Worm (Caenorhabditis elegans): ENCODE data around the gene sri-66.

DNA sequence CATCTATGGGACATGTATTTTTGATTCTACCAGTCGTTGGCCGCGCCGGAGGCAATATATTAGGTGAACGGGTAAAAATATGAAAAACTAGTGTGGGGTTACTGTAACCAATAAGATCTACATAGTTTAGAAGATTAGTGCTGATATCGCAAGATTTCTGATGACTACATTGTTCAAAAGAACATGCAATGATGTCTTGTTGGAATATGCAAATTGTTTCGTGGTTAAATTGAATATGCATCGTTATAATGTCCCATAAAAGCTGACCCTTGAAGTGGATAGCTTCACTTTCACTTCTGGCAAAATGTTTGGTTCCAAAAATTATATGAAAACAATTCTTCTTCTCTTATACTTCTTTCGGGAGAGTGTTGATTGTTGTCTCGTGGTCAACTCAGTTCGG is 15.6 kb upstream of the sri-66 start, which contains the start of gene F28B1.2:
- TF ChIP-seq lsy-2 (tag; optimal IDR thresholded peaks at IDR 0.05) (no peak), alr-1 (tag; optimal IDR thresholded peaks at IDR 0.05) (no peak), dmd-4 (tag; optimal IDR thresholded peaks at IDR 0.05) (no peak), ceh-16 (tag; optimal IDR thresholded peaks at IDR 0.05) (no peak), sma-9 (GFP tag; optimal IDR thresholded peaks at IDR 0.05) (no peak), sma-9 (tag; optimal IDR thresholded peaks at IDR 0.05) (no peak), ztf-11 (tag; optimal IDR thresholded peaks at IDR 0.05) (no peak), ztf-4 (tag; optimal IDR thresholded peaks at IDR 0.05) (no peak), ZK546.5 (tag; optimal IDR thresholded peaks at IDR 0.05) (no peak), ama-1 (optimal IDR thresholded peaks at IDR 0.05) (no peak), elt-3 (tag; optimal IDR thresholded peaks at IDR 0.05) (no peak), R02D3.7 (tag; optimal IDR thresholded peaks at IDR 0.05) (no peak), F13H6.1 (tag; optimal IDR thresholded peaks at IDR 0.05) (no peak), snpc-4 (tag; optimal IDR thresholded peaks at IDR 0.05) (no peak)
